Worm (Caenorhabditis elegans): ENCODE measurements around the gene irg-8.

DNA sequence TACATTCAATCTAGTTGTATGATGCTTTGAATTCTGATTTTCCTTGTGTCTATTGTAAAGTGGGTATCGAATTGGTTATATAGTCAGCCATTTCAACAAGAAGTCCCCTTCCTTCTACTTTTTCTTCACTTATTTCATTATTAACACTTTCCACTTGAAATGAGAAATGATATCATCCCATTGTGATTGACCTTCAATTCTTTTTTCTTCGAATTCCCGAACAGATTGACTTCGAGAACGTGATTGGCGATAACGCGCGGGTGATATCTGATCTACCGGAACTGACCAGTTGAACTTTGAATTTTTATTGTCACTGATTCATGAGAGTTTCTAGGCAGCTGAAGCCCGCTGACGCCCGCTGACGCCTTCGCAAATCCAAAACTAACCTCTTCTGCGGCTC, 39.3 kb downstream of the irg-8 start:
- no peak for TF ChIP-seq ama-1 (optimal IDR thresholded peaks at IDR 0.05)
- TF ChIP-seq npax-4 (tag; optimal IDR thresholded peaks at IDR 0.05), result no peak
- no peak for TF ChIP-seq C38D4.7 (GFP tag; optimal IDR thresholded peaks at IDR 0.05)
